Fruit fly (Drosophila melanogaster): ENCODE results near the gene Rel.
A peak's percentile ranks its signal among the peaks of the same experiment; 100 is the strongest.

Gene Rel

dm6 chr3R:9079638-9080037, 31.9 kb upstream of the Rel start (continued):
- TF ChIP-seq bsh (GFP tag; optimal IDR thresholded peaks at IDR 0.05) (no peak), ap (GFP tag; IDR thresholded peaks at IDR 0.05) (no peak), CG1792 (GFP tag; optimal IDR thresholded peaks at IDR 0.05) (no peak), Myb (GFP tag; optimal IDR thresholded peaks at IDR 0.05) (no peak), lov (optimal IDR thresholded peaks at IDR 0.05) (no peak), lov (GFP tag; IDR thresholded peaks at IDR 0.05) (peak; percentile 44; the same call in 1 of the 3 replicates), Ravus (GFP tag; IDR thresholded peaks at IDR 0.05) (no peak), Opbp (GFP tag; IDR thresholded peaks at IDR 0.05; ENCODE audit: partially characterized antibody) (0 out of 3 replicates have a peak, but pooled peaks have one; percentile 23), Spps (tag; optimal IDR thresholded peaks at IDR 0.05) (no peak), zfh2 (GFP tag; optimal IDR thresholded peaks at IDR 0.05) (no peak), nom (GFP tag; optimal IDR thresholded peaks at IDR 0.05) (no peak), zen (tag; optimal IDR thresholded peaks at IDR 0.05) (no peak), CG2875 (GFP tag; optimal IDR thresholded peaks at IDR 0.05) (no peak), ems (GFP tag; optimal IDR thresholded peaks at IDR 0.05) (no peak), Fer2 (tag; optimal IDR thresholded peaks at IDR 0.05) (no peak), Atf6 (GFP tag; IDR thresholded peaks at IDR 0.05) (no peak), CG5180 (GFP tag; optimal IDR thresholded peaks at IDR 0.05) (no peak), toy (GFP tag; IDR thresholded peaks at IDR 0.05) (no peak), ttk (GFP tag; IDR thresholded peaks at IDR 0.05) (no peak), CG3995 (GFP tag; optimal IDR thresholded peaks at IDR 0.05) (no peak), CG4424 (GFP tag; optimal IDR thresholded peaks at IDR 0.05) (no peak), Hr39 (optimal IDR thresholded peaks at IDR 0.05) (peak; percentile 88), Sry-δ (GFP tag; optimal IDR thresholded peaks at IDR 0.05) (no peak), Deaf1 (tag; optimal IDR thresholded peaks at IDR 0.05) (no peak), odd (GFP tag; optimal IDR thresholded peaks at IDR 0.05) (no peak), Hsf (GFP tag; optimal IDR thresholded peaks at IDR 0.05) (no peak)

DNA sequence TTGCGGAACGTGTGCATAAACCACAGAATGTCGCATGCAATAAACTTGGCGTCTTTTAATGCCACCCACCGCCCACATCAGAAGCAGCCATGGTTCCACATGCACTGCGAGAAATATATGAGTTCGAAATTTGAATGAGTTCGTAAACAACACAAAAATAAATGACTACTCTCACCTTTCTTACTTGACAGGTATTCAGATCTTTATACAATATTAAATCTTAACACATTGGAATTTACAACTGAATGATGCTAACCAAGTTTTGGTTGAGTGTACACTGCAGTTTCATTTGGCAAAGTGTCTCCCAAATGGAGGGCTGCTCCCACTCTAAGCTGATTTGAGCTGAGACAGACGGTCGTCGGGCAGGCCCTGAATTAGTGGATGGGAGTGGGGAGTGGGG, 27.2 kb upstream of the Rel start:
- TF ChIP-seq ems (GFP tag; optimal IDR thresholded peaks at IDR 0.05) = peak; percentile 7
- no peak for TF ChIP-seq ara (GFP tag; IDR thresholded peaks at IDR 0.05)
- peak; percentile 28 for TF ChIP-seq sens (GFP tag)
- TF ChIP-seq Drgx (GFP tag; IDR thresholded peaks at IDR 0.05) = peak; percentile 52; the same call in 1 of the 2 replicates
- TF ChIP-seq Med (GFP tag) = peak; percentile 68
- TF ChIP-seq grau (tag; optimal IDR thresholded peaks at IDR 0.05) = no peak
- peak; percentile 18 for TF ChIP-seq CG10979 (tag; optimal IDR thresholded peaks at IDR 0.05)
- TF ChIP-seq CG18599 (GFP tag; optimal IDR thresholded peaks at IDR 0.05) = peak; percentile 29
- TF ChIP-seq Ets65A (GFP tag) = peak; percentile 81
- peak in 1 of 2 experiments; percentile 28 for TF ChIP-seq bsh (GFP tag; optimal IDR thresholded peaks at IDR 0.05)
- TF ChIP-seq CG31441 (GFP tag; IDR thresholded peaks at IDR 0.05) = 0 out of 2 replicates have a peak, but pooled peaks have one; percentile 12
- TF ChIP-seq Blimp-1 (GFP tag; optimal IDR thresholded peaks at IDR 0.05) = peak; percentile 12
- no peak for TF ChIP-seq CG16813 (GFP tag; IDR thresholded peaks at IDR 0.05; ENCODE audit: partially characterized antibody)
- no peak for TF ChIP-seq da (GFP tag; optimal IDR thresholded peaks at IDR 0.05)
- peak; percentile 20; the same call in 1 of the 2 replicates for TF ChIP-seq Xrp1 (GFP tag; IDR thresholded peaks at IDR 0.05)

DNA sequence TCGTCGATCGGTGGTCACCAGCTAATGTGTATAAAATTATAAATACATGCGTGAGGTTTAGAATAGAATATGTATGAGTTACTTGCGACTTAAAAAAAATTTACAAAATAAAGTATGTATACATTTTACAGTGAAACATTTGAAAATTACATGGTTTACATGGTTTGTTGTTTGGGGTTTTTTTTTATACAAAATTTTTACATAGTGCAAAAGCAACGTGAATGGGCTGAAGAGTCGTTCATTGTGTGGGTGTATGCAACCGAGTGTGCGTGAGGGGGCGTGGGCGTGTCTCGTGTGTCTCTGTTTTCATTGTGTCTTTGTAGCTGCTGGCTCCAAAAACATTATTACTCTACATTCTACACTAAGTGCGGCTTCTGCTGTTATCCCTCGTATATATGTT, 22.1 kb upstream of the Rel start:
- TF ChIP-seq chn (GFP tag; optimal IDR thresholded peaks at IDR 0.05) (no peak), CG16813 (GFP tag; IDR thresholded peaks at IDR 0.05; ENCODE audit: partially characterized antibody) (peak; percentile 57), sens (GFP tag) (no peak), Ravus (GFP tag; IDR thresholded peaks at IDR 0.05) (no peak), vnd (GFP tag; IDR thresholded peaks at IDR 0.05; ENCODE audit: partially characterized antibody) (0 out of 3 replicates have a peak, but pooled peaks have one; percentile 40), CG15073 (GFP tag; optimal IDR thresholded peaks at IDR 0.05) (no peak), CG2199 (GFP tag; IDR thresholded peaks at IDR 0.05) (peak; percentile 34; the same call in 1 of the 3 replicates), amos (GFP tag; IDR thresholded peaks at IDR 0.05; ENCODE audit: partially characterized antibody) (peak; percentile 56; the same call in 1 of the 2 replicates), H2.0 (GFP tag; IDR thresholded peaks at IDR 0.05) (no peak), CG6791 (GFP tag; IDR thresholded peaks at IDR 0.05; ENCODE audit: partially characterized antibody) (0 out of 3 replicates have a peak, but pooled peaks have one; percentile 40), Bgb (GFP tag; IDR thresholded peaks at IDR 0.05; ENCODE audit: partially characterized antibody) (peak; percentile 52)
